Worm (Caenorhabditis elegans) whole organism, L4/young adult: ENCODE measurements around the gene exos-4.1.

Experiments
- W03F9.2 ChIP-seq: fragments of 150-350 bp; optimal IDR thresholded peaks from 2 replicates; lab custom pipeline; 2014; ENCODE audit warnings: missing biosample characterization, missing genetic modification characterization
- dao-5 ChIP-seq: sonication (generic microtip); optimal IDR thresholded peaks from 2 replicates; lab custom pipeline; 2016; ENCODE audit warnings: missing genotype, missing genetic modification characterization, moderate library complexity, missing compliant biosample characterization

ce11 chrIV:13067200-13067599 lies 31.6 kb upstream of the exos-4.1 start, which contains the start of gene col-131:
- no peak for TF ChIP-seq dao-5
- no peak for TF ChIP-seq W03F9.2 (tag; lab: Kevin White, UChicago)
